Fruit fly (Drosophila melanogaster): ENCODE data around the gene Cpr67Fa2.

dm6 chr3L:10851853-10852346, 39.6 kb upstream of the Cpr67Fa2 start:
- no peak for TF ChIP-seq EcR (GFP tag; optimal IDR thresholded peaks at IDR 0.05)
- TF ChIP-seq CG32121 (GFP tag; IDR thresholded peaks at IDR 0.05) = no peak
- TF ChIP-seq CG13204 (GFP tag; optimal IDR thresholded peaks at IDR 0.05) = no peak
- TF ChIP-seq CG4496 (GFP tag; IDR thresholded peaks at IDR 0.05) = peak; percentile 8; the same call in 2 of the 3 replicates
- no peak for TF ChIP-seq gl (tag; optimal IDR thresholded peaks at IDR 0.05)
- peak; percentile 72 for TF ChIP-seq CG15710 (tag; optimal IDR thresholded peaks at IDR 0.05)
- no peak for TF ChIP-seq Pif1B (GFP tag; optimal IDR thresholded peaks at IDR 0.05)
- peak; percentile 89 for TF ChIP-seq CG8159 (tag; optimal IDR thresholded peaks at IDR 0.05)
- TF ChIP-seq Pif1A (GFP tag; optimal IDR thresholded peaks at IDR 0.05) = peak; percentile 16
- peak; percentile 63 for TF ChIP-seq CG34367 (tag; optimal IDR thresholded peaks at IDR 0.05)
- peak; percentile 76 for TF ChIP-seq CG14655 (GFP tag; optimal IDR thresholded peaks at IDR 0.05)
